Fruit fly (Drosophila melanogaster) whole organism, wandering third instar larva: ENCODE data around the gene PCID2.
"Not testable (repeated sequence)": the region's sequence is repeated elsewhere in the genome, so short reads cannot be mapped to it uniquely, and the experiment has no call there.

Experiments
- Abd-B ChIP-seq: fragments of >200 bp; optimal IDR thresholded peaks from 2 replicates; lab custom pipeline; 2017; ENCODE audit warnings: missing biosample characterization, missing genetic modification characterization
- CG32264 ChIP-seq: fragments of 200-800 bp; sonication (Bioruptor generic); optimal IDR thresholded peaks from 2 replicates; lab custom pipeline; 2016; ENCODE audit warnings: missing biosample characterization, missing genetic modification characterization
- CG9705 ChIP-seq: fragments of 200-800 bp; sonication (Bioruptor generic); optimal IDR thresholded peaks from 2 replicates; lab custom pipeline; 2018; ENCODE audit warnings: missing biosample characterization, mild to moderate bottlenecking, missing genetic modification characterization
- CrebA ChIP-seq: fragments of 200-800 bp; sonication (Bioruptor generic); optimal IDR thresholded peaks from 2 replicates; lab custom pipeline; 2016; ENCODE audit warnings: missing biosample characterization, mild to moderate bottlenecking, missing genetic modification characterization, borderline replicate concordance
- Dfd ChIP-seq: fragments of >200 bp; optimal IDR thresholded peaks from 2 replicates; lab custom pipeline; 2017; ENCODE audit warnings: missing biosample characterization, missing genetic modification characterization
- HLH106 ChIP-seq: fragments of 200-800 bp; optimal IDR thresholded peaks from 3 replicates; lab custom pipeline; 2019; ENCODE audit warnings: missing biosample characterization, mild to moderate bottlenecking, missing genetic modification characterization, moderate library complexity
- Hr78 ChIP-seq: fragments of >200 bp; optimal IDR thresholded peaks from 2 replicates; lab custom pipeline; 2017; ENCODE audit warnings: missing biosample characterization, missing genetic modification characterization
- Hr83 ChIP-seq: fragments of 200-300 bp; sonication (Bioruptor generic); optimal IDR thresholded peaks from 2 replicates; lab custom pipeline; 2016; ENCODE audit warnings: missing biosample characterization, mild to moderate bottlenecking, missing genetic modification characterization, moderate library complexity; ENCODE audit not compliant: poor library complexity, severe bottlenecking
- Jra ChIP-seq: sonication (Bioruptor generic); optimal IDR thresholded peaks from 2 replicates; lab custom pipeline; 2016; ENCODE audit warnings: missing biosample characterization, missing genetic modification characterization
- Mio ChIP-seq: sonication (Bioruptor generic); optimal IDR thresholded peaks from 2 replicates; lab custom pipeline; 2016; ENCODE audit warnings: missing biosample characterization, missing genetic modification characterization
- Myc ChIP-seq: fragments of >200 bp; optimal IDR thresholded peaks from 2 replicates; lab custom pipeline; 2017
- N ChIP-seq: fragments of >200 bp; optimal IDR thresholded peaks from 2 replicates; lab custom pipeline; 2018; ENCODE audit warnings: missing biosample characterization, missing external identifiers, missing genetic modification characterization
- OdsH ChIP-seq: fragments of 200-800 bp; sonication (Bioruptor generic); optimal IDR thresholded peaks from 2 replicates; lab custom pipeline; 2016; ENCODE audit warnings: missing biosample characterization, mild to moderate bottlenecking, missing genetic modification characterization
- Rel ChIP-seq, 2 experiments: fragments of 200-800 bp; sonication (Bioruptor generic) in 1 of 2; optimal IDR thresholded peaks; 2 replicates in 1 of 2; 3 replicates in 1 of 2; lab custom pipeline; 2016 to 2019; ENCODE audit warnings: mild to moderate bottlenecking in 2 of 2, missing biosample characterization in 2 of 2, missing genetic modification characterization in 2 of 2, moderate library complexity in 1 of 2
- Vsx2 ChIP-seq: fragments of 200-300, 225-300 bp; sonication (Bioruptor generic); optimal IDR thresholded peaks from 2 replicates; lab custom pipeline; 2018; ENCODE audit warnings: missing biosample characterization, missing genetic modification characterization; ENCODE audit not compliant: partially characterized antibody
- br ChIP-seq: fragments of 200-800 bp; sonication (Bioruptor generic); optimal IDR thresholded peaks from 2 replicates; lab custom pipeline; 2016; ENCODE audit warnings: missing biosample characterization, missing genetic modification characterization
- brk ChIP-seq: fragments of 200-800 bp; sonication (Bioruptor generic); optimal IDR thresholded peaks from 2 replicates; lab custom pipeline; 2016; ENCODE audit warnings: missing biosample characterization, mild to moderate bottlenecking, missing genetic modification characterization
- dl ChIP-seq, 2 experiments: fragments of 175-275, 200-275 bp in 1 of 2; fragments of 200-275 bp in 1 of 2; sonication (Bioruptor generic); optimal IDR thresholded peaks; lab custom pipeline; 2018; ENCODE audit warnings: mild to moderate bottlenecking in 2 of 2, missing biosample characterization in 2 of 2, missing genetic modification characterization in 2 of 2, moderate library complexity in 2 of 2; ENCODE audit not compliant: partially characterized antibody in 2 of 2, insufficient read depth in 1 of 2
- dmrt93B ChIP-seq: fragments of 200-800 bp; sonication (Bioruptor generic); optimal IDR thresholded peaks from 2 replicates; lab custom pipeline; 2018; ENCODE audit warnings: missing biosample characterization, mild to moderate bottlenecking, missing genetic modification characterization
- ey ChIP-seq: fragments of 200-800 bp; sonication (Bioruptor generic); optimal IDR thresholded peaks from 2 replicates; lab custom pipeline; 2016; ENCODE audit warnings: missing biosample characterization, missing genetic modification characterization
- foxo ChIP-seq, 2 experiments: fragments of 200-800 bp; sonication (Bioruptor generic); optimal IDR thresholded peaks; 2 replicates in 1 of 2; 3 replicates in 1 of 2; lab custom pipeline; 2016 to 2017; ENCODE audit warnings: missing biosample characterization in 2 of 2, missing genetic modification characterization in 2 of 2
- fru ChIP-seq: fragments of 200-800 bp; sonication (Bioruptor generic); optimal IDR thresholded peaks from 3 replicates; lab custom pipeline; 2016; ENCODE audit warnings: missing biosample characterization, mild to moderate bottlenecking, missing genetic modification characterization
- h ChIP-seq: fragments of 200-800 bp; sonication (Bioruptor generic); optimal IDR thresholded peaks from 3 replicates; lab custom pipeline; 2016; ENCODE audit warnings: missing biosample characterization, mild to moderate bottlenecking, missing genetic modification characterization
- lola ChIP-seq: fragments of >200 bp; optimal IDR thresholded peaks from 2 replicates; lab custom pipeline; 2017; ENCODE audit warnings: missing biosample characterization, missing genetic modification characterization
- pan ChIP-seq: fragments of >200 bp; optimal IDR thresholded peaks from 2 replicates; lab custom pipeline; 2017
- psq ChIP-seq: fragments of 200-800 bp; sonication (Bioruptor generic); optimal IDR thresholded peaks from 3 replicates; lab custom pipeline; 2017; ENCODE audit warnings: missing biosample characterization, mild to moderate bottlenecking, missing genetic modification characterization, moderate library complexity
- rgr ChIP-seq: fragments of 200-800 bp; sonication (Bioruptor generic); optimal IDR thresholded peaks from 3 replicates; lab custom pipeline; 2016; ENCODE audit warnings: missing biosample characterization, mild to moderate bottlenecking, missing genetic modification characterization
- sage ChIP-seq: fragments of 200-800 bp; sonication (Bioruptor generic); optimal IDR thresholded peaks from 2 replicates; lab custom pipeline; 2016; ENCODE audit warnings: missing biosample characterization, mild to moderate bottlenecking, missing genetic modification characterization
- sv ChIP-seq: fragments of 200-800 bp; sonication (Bioruptor generic); optimal IDR thresholded peaks from 3 replicates; lab custom pipeline; 2016; ENCODE audit warnings: missing biosample characterization, missing genetic modification characterization
- usp ChIP-seq: fragments of >200 bp; optimal IDR thresholded peaks from 2 replicates; lab custom pipeline; 2017; ENCODE audit warnings: missing biosample characterization, missing genetic modification characterization
- woc ChIP-seq: sonication (Bioruptor generic); optimal IDR thresholded peaks from 2 replicates; lab custom pipeline; 2016; ENCODE audit warnings: missing biosample characterization, mild to moderate bottlenecking, missing genetic modification characterization

PCID2 gene

DNA sequence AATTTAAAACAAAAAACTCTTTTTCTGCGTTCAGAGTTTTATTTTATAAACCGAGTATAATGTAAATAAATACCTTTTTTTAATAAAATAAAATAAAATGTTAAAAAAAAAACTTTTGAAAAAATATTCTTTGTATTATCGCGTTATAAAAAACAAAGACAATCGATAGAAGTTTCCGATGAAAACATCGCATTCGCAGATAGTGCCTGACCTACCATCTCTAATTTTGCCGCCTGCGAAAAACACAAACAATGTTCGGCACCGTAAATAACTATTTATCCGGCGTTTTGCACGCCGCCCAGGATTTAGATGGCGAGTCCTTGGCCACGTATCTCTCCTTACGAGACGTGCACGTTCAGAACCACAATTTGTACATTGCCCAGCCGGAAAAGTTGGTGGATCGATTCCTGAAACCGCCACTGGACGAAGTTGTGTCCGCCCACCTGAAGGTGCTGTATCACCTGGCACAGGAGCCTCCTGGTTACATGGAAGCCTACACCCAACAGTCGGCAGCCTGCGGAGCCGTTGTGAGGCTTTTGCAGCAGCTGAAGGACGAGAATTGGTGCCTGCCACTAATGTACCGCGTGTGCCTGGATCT lies at the start of gene PCID2:
Gene PCID2 (plus strand): TSS at position 213 of the 598 bp plus-strand sequence.
- TF ChIP-seq h (no peak), HLH106 (no peak), CG9705 (GFP tag; lab: Kevin White, UChicago) (no peak), foxo (GFP tag; optimal IDR thresholded peaks at IDR 0.05; lab: Kevin White, UChicago) (no peak), Hr83 (GFP tag; lab: Kevin White, UChicago) (no peak), Dfd (GFP tag; lab: Kevin White, UChicago) (no peak), Myc (lab: Kevin White, UChicago) (no peak), ey (GFP tag; lab: Kevin White, UChicago) (no peak)

DNA sequence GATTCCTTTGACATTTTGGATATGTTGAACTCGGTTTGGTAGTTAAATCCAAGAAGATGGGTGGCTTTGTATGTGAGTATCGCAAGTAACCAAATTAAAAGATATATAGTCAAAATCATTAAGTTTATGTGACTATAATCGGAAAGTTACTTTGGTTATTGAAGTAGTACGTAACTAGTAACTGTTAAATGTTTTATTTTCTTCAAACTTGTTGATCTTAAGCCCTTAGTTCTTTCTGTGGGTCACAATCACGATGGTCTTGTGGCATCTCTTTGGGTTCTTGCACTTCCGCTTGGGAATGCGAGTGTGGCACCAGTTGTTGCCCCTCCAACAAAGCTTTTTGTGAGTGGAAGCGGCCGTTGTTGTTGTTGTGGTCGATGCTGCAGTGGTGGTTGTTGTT lies 49.3 kb upstream of the PCID2 start, which contains the start of gene CG33489:
Gene CG33489 (minus strand): TSS at position 101 of the 400 bp plus-strand sequence.
- TF ChIP-seq br (GFP tag; lab: Kevin White, UChicago); lola (GFP tag; lab: Kevin White, UChicago); OdsH: not testable (repeated sequence)

DNA sequence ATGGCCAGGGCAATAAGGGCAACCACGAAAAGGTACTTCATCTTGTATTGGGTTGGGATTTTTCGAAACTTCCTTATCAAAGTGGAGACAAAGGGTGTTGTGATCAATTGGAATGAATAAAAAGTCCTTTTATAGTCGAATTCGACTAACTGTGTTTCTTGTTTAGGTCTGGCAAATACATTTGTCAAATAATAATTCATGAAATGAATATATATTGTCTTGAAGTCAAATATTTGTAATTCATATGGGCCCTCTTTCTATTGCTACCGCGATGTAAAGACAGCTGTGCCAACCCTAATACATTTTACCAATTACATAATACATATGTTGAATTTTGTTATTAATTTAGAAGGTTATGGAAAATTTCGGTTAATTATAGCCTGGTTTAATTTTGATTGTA lies 48.8 kb upstream of the PCID2 start, which contains the start of gene CG33271:
Gene CG33271 (minus strand): TSS at position 101 of the 400 bp plus-strand sequence.
- TF ChIP-seq brk (GFP tag; lab: Kevin White, UChicago) (no peak), CG9705 (GFP tag; lab: Kevin White, UChicago) (no peak), sv (no peak), Hr83 (GFP tag; lab: Kevin White, UChicago) (no peak), woc (GFP tag; lab: Kevin White, UChicago) (no peak), Rel (GFP tag; optimal IDR thresholded peaks at IDR 0.05; lab: Kevin White, UChicago) (no peak), Rel (tag; optimal IDR thresholded peaks at IDR 0.05; lab: Kevin White, UChicago) (no peak), fru (GFP tag; lab: Kevin White, UChicago) (no peak), Dfd (GFP tag; lab: Kevin White, UChicago) (no peak)
- TF ChIP-seq, all 38 proteins: peak for 0

DNA sequence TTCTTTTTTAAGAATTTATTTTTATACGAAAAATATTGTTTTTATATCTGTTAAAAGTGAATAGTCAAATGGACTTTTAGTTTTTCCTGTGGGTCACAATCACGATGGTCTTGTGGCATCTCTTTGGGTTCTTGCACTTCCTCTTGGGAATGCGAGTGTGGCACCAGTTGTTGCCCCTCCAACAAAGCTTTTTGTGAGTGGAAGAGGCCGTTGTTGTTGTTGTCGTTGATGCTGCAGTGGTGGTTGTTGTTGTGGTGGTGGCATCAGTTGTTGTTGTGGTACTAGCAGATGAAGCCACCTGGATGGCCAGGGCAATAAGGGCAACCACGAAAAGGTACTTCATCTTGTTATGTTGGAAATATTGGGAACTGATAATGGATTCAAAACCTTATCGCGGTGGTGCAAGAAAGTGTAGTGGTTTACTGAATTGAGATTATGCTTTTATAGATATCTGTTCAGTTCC lies 48.0 kb upstream of the PCID2 start, which contains the start of gene CG33270:
Gene CG33270 (minus strand): TSS at position 413 of the 463 bp plus-strand sequence.
- no peak for TF ChIP-seq N (GFP tag; lab: Kevin White, UChicago)
- TF ChIP-seq Mio (GFP tag; lab: Kevin White, UChicago), result no peak
- no peak for TF ChIP-seq Jra (GFP tag; lab: Kevin White, UChicago)
- no peak for TF ChIP-seq Vsx2

DNA sequence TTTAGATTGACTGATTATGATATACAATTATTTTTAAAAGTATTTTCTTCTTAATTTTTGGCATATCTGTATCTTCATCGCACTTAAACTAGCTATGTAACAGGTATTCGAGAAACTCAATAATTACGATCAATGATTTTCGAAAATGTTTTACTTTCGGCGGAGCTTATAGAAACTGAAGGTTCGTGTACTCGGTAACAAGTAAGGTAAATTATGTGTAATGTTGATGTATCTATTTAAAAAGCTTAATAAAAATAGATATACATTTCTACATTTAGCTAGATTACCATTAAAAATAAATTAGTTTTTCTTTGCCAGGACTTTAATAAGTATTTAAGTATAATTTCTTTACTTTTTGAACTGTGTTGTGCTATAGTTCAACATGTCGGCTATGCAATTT lies 47.4 kb upstream of the PCID2 start:
- TF ChIP-seq Myc (lab: Kevin White, UChicago) (peak; percentile 7), Hr78 (GFP tag; lab: Kevin White, UChicago) (no peak)

DNA sequence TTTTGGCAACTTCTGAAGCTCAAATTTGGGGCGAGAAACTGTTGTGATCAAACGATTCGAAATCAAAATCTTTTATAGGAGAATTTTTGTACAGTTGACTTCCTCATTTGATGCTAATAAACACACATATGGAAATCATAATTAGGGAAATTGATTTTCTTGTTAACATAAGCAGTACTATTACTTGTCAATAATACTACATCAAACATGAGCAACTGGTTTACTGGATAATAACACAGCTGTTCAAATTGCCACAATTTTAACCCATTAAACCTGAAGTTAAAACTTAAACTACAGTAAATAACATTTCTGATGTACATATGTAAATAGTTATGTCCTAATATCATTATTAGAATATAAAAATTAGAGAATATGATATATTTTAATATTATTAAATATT lies 46.3 kb upstream of the PCID2 start, which contains the start of gene CG43390:
Gene CG43390 (minus strand): TSS at position 32 of the 400 bp plus-strand sequence.
- TF ChIP-seq CrebA (GFP tag; lab: Kevin White, UChicago) (no peak), rgr (GFP tag; lab: Kevin White, UChicago) (no peak), h (no peak), Rel (GFP tag; optimal IDR thresholded peaks at IDR 0.05; lab: Kevin White, UChicago) (no peak), Rel (tag; optimal IDR thresholded peaks at IDR 0.05; lab: Kevin White, UChicago) (no peak), usp (GFP tag; lab: Kevin White, UChicago) (no peak), dmrt93B (GFP tag; lab: Kevin White, UChicago) (no peak), Hr78 (GFP tag; lab: Kevin White, UChicago) (no peak), woc (GFP tag; lab: Kevin White, UChicago) (no peak), pan (lab: Kevin White, UChicago) (no peak), dl (GFP tag; optimal IDR thresholded peaks at IDR 0.05; lab: Kevin White, UChicago; ENCODE audit: insufficient read depth in 1 of 2, partially characterized antibody in 2 of 2) (no peak), Myc (lab: Kevin White, UChicago) (no peak), CG32264 (no peak), psq (GFP tag; lab: Kevin White, UChicago) (no peak), Hr83 (GFP tag; lab: Kevin White, UChicago) (no peak), ey (GFP tag; lab: Kevin White, UChicago) (no peak), sage (no peak), Abd-B (GFP tag; lab: Kevin White, UChicago) (no peak), Vsx2 (no peak), foxo (GFP tag; optimal IDR thresholded peaks at IDR 0.05; lab: Kevin White, UChicago) (no peak)
